Fruit fly (Drosophila melanogaster): ENCODE data around the gene Akt.

Gene Akt

DNA sequence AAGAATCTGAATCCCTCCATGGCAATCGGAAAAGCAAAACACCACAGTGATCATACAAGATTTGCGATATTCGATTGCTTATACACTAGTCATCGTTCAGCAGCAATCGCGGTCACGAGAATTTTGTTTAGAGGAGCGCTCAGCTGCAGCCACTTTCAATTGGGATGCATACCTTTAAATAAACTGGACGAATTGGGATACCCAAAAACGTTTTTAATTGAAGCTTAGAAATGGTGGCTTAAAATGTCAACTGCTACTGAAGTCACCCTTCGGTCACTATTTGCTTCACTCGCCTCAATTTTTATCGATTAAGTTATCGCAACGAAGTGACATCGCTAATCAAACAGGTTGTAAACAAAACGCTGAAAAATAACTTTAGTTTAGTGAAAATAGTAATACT, 49.7 kb upstream of the Akt start, which contains the start of the genes IKKbeta and CG5013 (continued):
- TF ChIP-seq CG13296 (GFP tag; optimal IDR thresholded peaks at IDR 0.05), result no peak
- peak; percentile 70 for TF ChIP-seq bbx (GFP tag; IDR thresholded peaks at IDR 0.05; ENCODE audit: partially characterized antibody)
- peak; percentile 57; the same call in 1 of the 2 replicates for TF ChIP-seq ara (GFP tag; IDR thresholded peaks at IDR 0.05)
- TF ChIP-seq Lim3 (GFP tag; IDR thresholded peaks at IDR 0.05), result no peak
- TF ChIP-seq jigr1 (GFP tag; IDR thresholded peaks at IDR 0.05), result no peak
- TF ChIP-seq pb (GFP tag; optimal IDR thresholded peaks at IDR 0.05), result peak; percentile 52
- no peak for TF ChIP-seq Doc2 (GFP tag; IDR thresholded peaks at IDR 0.05)
- TF ChIP-seq CG10209 (GFP tag; optimal IDR thresholded peaks at IDR 0.05), result no peak
- TF ChIP-seq CG3407 (GFP tag; optimal IDR thresholded peaks at IDR 0.05), result no peak
- no peak for TF ChIP-seq ham (GFP tag; IDR thresholded peaks at IDR 0.05)
- no peak for TF ChIP-seq dan (GFP tag; IDR thresholded peaks at IDR 0.05)
- no peak for TF ChIP-seq CG15479 (GFP tag; optimal IDR thresholded peaks at IDR 0.05)
- peak; percentile 25 for TF ChIP-seq CG17186 (GFP tag; optimal IDR thresholded peaks at IDR 0.05)
- no peak; the same call in none of the 2 replicates for TF ChIP-seq nerfin-2 (GFP tag; IDR thresholded peaks at IDR 0.05; ENCODE audit: partially characterized antibody)
- peak; percentile 55 for TF ChIP-seq CG33213 (GFP tag; optimal IDR thresholded peaks at IDR 0.05)
- TF ChIP-seq CG11085 (GFP tag; IDR thresholded peaks at IDR 0.05), result no peak
- no peak for TF ChIP-seq CG11247 (GFP tag; IDR thresholded peaks at IDR 0.05)
- no peak for TF ChIP-seq Dfd (GFP tag; optimal IDR thresholded peaks at IDR 0.05)
- TF ChIP-seq CG10274 (GFP tag; optimal IDR thresholded peaks at IDR 0.05), result no peak
- TF ChIP-seq Ada2b (GFP tag; IDR thresholded peaks at IDR 0.05), result no peak
- TF ChIP-seq tx (GFP tag; optimal IDR thresholded peaks at IDR 0.05), result peak; percentile 63
- peak; percentile 30 for TF ChIP-seq CG8478 (optimal IDR thresholded peaks at IDR 0.05)
- peak; percentile 53 for TF ChIP-seq CG12942 (GFP tag; optimal IDR thresholded peaks at IDR 0.05)
- TF ChIP-seq HHEX (GFP tag; optimal IDR thresholded peaks at IDR 0.05), result peak; percentile 36
- no peak for TF ChIP-seq ash1 (GFP tag; optimal IDR thresholded peaks at IDR 0.05)
- no peak for TF ChIP-seq cas (GFP tag; IDR thresholded peaks at IDR 0.05)
- no peak for TF ChIP-seq crp (GFP tag; optimal IDR thresholded peaks at IDR 0.05)
- TF ChIP-seq phol (tag; optimal IDR thresholded peaks at IDR 0.05), result peak; percentile 66
- TF ChIP-seq CG8359 (GFP tag; optimal IDR thresholded peaks at IDR 0.05; ENCODE audit: borderline replicate concordance), result no peak
- TF ChIP-seq tio (GFP tag; optimal IDR thresholded peaks at IDR 0.05), result no peak
- TF ChIP-seq HLH3B (GFP tag; IDR thresholded peaks at IDR 0.05), result peak; percentile 33; the same call in 1 of the 2 replicates
- TF ChIP-seq pfk (GFP tag; optimal IDR thresholded peaks at IDR 0.05), result no peak
- no peak for TF ChIP-seq CG17568 (GFP tag; optimal IDR thresholded peaks at IDR 0.05)
- no peak for TF ChIP-seq Dip2 (GFP tag; IDR thresholded peaks at IDR 0.05)
- TF ChIP-seq CG3995 (GFP tag; optimal IDR thresholded peaks at IDR 0.05), result peak; percentile 100
- TF ChIP-seq Dp (GFP tag; optimal IDR thresholded peaks at IDR 0.05), result peak; percentile 31
- peak; percentile 41 for TF ChIP-seq CG15514 (GFP tag; optimal IDR thresholded peaks at IDR 0.05)
- TF ChIP-seq fu2 (GFP tag; optimal IDR thresholded peaks at IDR 0.05), result peak; percentile 43
- no peak for TF ChIP-seq NC2α (GFP tag; optimal IDR thresholded peaks at IDR 0.05)
- TF ChIP-seq CG7839 (tag; optimal IDR thresholded peaks at IDR 0.05), result no peak
- TF ChIP-seq CG6654 (GFP tag; optimal IDR thresholded peaks at IDR 0.05), result no peak
- TF ChIP-seq CG4820 (GFP tag; optimal IDR thresholded peaks at IDR 0.05), result peak; percentile 39
- no peak for TF ChIP-seq pita (GFP tag; optimal IDR thresholded peaks at IDR 0.05)
- no peak for TF ChIP-seq fd64A (GFP tag; optimal IDR thresholded peaks at IDR 0.05)
- TF ChIP-seq rib (GFP tag; IDR thresholded peaks at IDR 0.05), result peak; percentile 46; the same call in 1 of the 2 replicates
- TF ChIP-seq Scr (GFP tag; IDR thresholded peaks at IDR 0.05; ENCODE audit: partially characterized antibody), result peak; percentile 85
- no peak for TF ChIP-seq CG15073 (GFP tag; optimal IDR thresholded peaks at IDR 0.05)
- no peak for TF ChIP-seq pros (GFP tag; optimal IDR thresholded peaks at IDR 0.05)
- peak; percentile 76 for TF ChIP-seq shn (GFP tag; optimal IDR thresholded peaks at IDR 0.05)
- no peak for TF ChIP-seq nau (GFP tag; optimal IDR thresholded peaks at IDR 0.05)
- TF ChIP-seq CG30403 (GFP tag; optimal IDR thresholded peaks at IDR 0.05), result peak; percentile 70
